Fruit fly (Drosophila melanogaster): ENCODE measurements around the gene Klp3A.

Klp3A gene

DNA sequence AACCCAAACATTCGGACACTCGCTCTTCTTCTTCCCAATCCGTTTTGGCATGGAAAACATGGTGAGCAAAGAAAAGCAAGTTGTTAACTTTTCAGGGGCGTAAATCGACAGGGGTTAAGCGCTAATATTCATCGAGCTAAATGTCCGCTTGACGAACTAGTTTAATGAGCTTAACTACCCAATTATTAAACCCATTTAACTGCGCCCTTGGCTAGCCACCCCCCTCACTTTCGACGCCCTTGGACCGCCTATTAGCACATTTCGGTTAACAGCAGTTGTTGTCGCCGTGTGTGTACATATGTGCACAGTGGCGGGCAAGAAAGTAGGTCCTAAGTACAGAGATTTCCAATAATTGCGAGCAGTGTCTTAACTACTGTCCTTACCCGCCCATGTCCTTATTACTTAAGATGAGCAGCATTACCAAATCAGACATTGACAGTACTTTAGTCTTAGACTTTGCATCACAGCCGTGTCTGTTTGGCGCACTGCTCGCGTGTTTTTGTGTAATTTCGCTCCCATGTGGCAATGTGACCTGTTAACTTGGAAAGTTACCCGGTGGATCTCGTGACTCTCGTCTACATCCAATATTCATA, 14.3 kb downstream of the Klp3A start (continued):
- TF ChIP-seq CG11294 (GFP tag; IDR thresholded peaks at IDR 0.05) (peak; percentile 92), CG6854 (GFP tag; optimal IDR thresholded peaks at IDR 0.05) (peak; percentile 78), OdsH (GFP tag; optimal IDR thresholded peaks at IDR 0.05) (peak; percentile 96), salr (GFP tag; optimal IDR thresholded peaks at IDR 0.05) (peak; percentile 64 to 82), Eip75B (GFP tag; optimal IDR thresholded peaks at IDR 0.05) (peak; percentile 91), CG8119 (GFP tag; IDR thresholded peaks at IDR 0.05) (peak; percentile 93), ss (GFP tag; optimal IDR thresholded peaks at IDR 0.05) (peak; percentile 43 to 54), CG3032 (tag; optimal IDR thresholded peaks at IDR 0.05) (peak; percentile 81), acj6 (GFP tag; optimal IDR thresholded peaks at IDR 0.05) (peak; percentile 94), spab (GFP tag; optimal IDR thresholded peaks at IDR 0.05) (peak; percentile 65), achi (GFP tag; optimal IDR thresholded peaks at IDR 0.05) (peak; percentile 92), Blimp-1 (GFP tag; optimal IDR thresholded peaks at IDR 0.05) (peak; percentile 79), CG3919 (GFP tag; optimal IDR thresholded peaks at IDR 0.05) (peak; percentile 95), CG1621 (tag; optimal IDR thresholded peaks at IDR 0.05) (peak; percentile 81), fd85E (GFP tag; optimal IDR thresholded peaks at IDR 0.05) (peak; percentile 56), CG4318 (GFP tag; optimal IDR thresholded peaks at IDR 0.05) (peak; percentile 93), Sox15 (GFP tag; optimal IDR thresholded peaks at IDR 0.05) (peak; percentile 96), topi (GFP tag; optimal IDR thresholded peaks at IDR 0.05) (peak; percentile 94), Hr39 (GFP tag; optimal IDR thresholded peaks at IDR 0.05) (peak; percentile 97), fkh (GFP tag; optimal IDR thresholded peaks at IDR 0.05) (peak; percentile 88), svp (GFP tag) (peak; percentile 97), vri (GFP tag; optimal IDR thresholded peaks at IDR 0.05) (peak; percentile 93), Eip93F (GFP tag; optimal IDR thresholded peaks at IDR 0.05) (peak; percentile 92), Sox102F (GFP tag; optimal IDR thresholded peaks at IDR 0.05) (peak; percentile 91), CG6163 (GFP tag; IDR thresholded peaks at IDR 0.05) (peak; percentile 96), lz (GFP tag; optimal IDR thresholded peaks at IDR 0.05) (peak; percentile 96), net (GFP tag; optimal IDR thresholded peaks at IDR 0.05) (peak; percentile 94), Hr38 (GFP tag; optimal IDR thresholded peaks at IDR 0.05) (peak; percentile 77)

dm6 chrX:2588415-2589411, 15.1 kb downstream of the Klp3A start, which contains the start of gene egh:
Gene egh (plus strand): TSS chrX:2588503.
- TF ChIP-seq CG7368 (GFP tag; optimal IDR thresholded peaks at IDR 0.05) (peak; percentile 67), CG8319 (GFP tag; optimal IDR thresholded peaks at IDR 0.05) (peak; percentile 41), OdsH (GFP tag; optimal IDR thresholded peaks at IDR 0.05) (peak; percentile 70), CG15336 (GFP tag; IDR thresholded peaks at IDR 0.05) (peak; percentile 86), Met (GFP tag; optimal IDR thresholded peaks at IDR 0.05) (peak; percentile 82), dac (GFP tag; optimal IDR thresholded peaks at IDR 0.05) (peak; percentile 36), CG11902 (GFP tag; optimal IDR thresholded peaks at IDR 0.05) (peak; percentile 60), achi (GFP tag; optimal IDR thresholded peaks at IDR 0.05) (peak; percentile 70), svp (GFP tag) (peak; percentile 90), CG6163 (GFP tag; IDR thresholded peaks at IDR 0.05) (peak; percentile 87), Lpt (GFP tag; optimal IDR thresholded peaks at IDR 0.05) (peak; percentile 71), CG34406 (GFP tag; optimal IDR thresholded peaks at IDR 0.05) (peak; percentile 65), CG6808 (GFP tag; optimal IDR thresholded peaks at IDR 0.05) (peak; percentile 60), acj6 (GFP tag; optimal IDR thresholded peaks at IDR 0.05) (peak; percentile 67), Hr39 (GFP tag; optimal IDR thresholded peaks at IDR 0.05) (peak; percentile 74), Eip78C (GFP tag) (peak; percentile 91), cyc (GFP tag; optimal IDR thresholded peaks at IDR 0.05) (peak; percentile 78), dsx (GFP tag; optimal IDR thresholded peaks at IDR 0.05; ENCODE audit: poor library complexity, severe bottlenecking) (no peak), CG4318 (GFP tag; optimal IDR thresholded peaks at IDR 0.05) (peak; percentile 50), spab (GFP tag; optimal IDR thresholded peaks at IDR 0.05) (peak; percentile 50), Eip75B (GFP tag; optimal IDR thresholded peaks at IDR 0.05) (peak; percentile 74), eg (GFP tag; IDR thresholded peaks at IDR 0.05) (peak; percentile 92), CG10631 (GFP tag; optimal IDR thresholded peaks at IDR 0.05) (peak; percentile 67), Sox102F (GFP tag; optimal IDR thresholded peaks at IDR 0.05) (peak; percentile 76), vri (GFP tag; optimal IDR thresholded peaks at IDR 0.05) (peak; percentile 72), CG11294 (GFP tag; IDR thresholded peaks at IDR 0.05) (peak; percentile 51; the same call in 1 of the 2 replicates), Sox14 (GFP tag; optimal IDR thresholded peaks at IDR 0.05) (peak; percentile 75), CG6792 (GFP tag; optimal IDR thresholded peaks at IDR 0.05) (peak; percentile 76), fkh (GFP tag; optimal IDR thresholded peaks at IDR 0.05) (no peak), Sox15 (GFP tag; optimal IDR thresholded peaks at IDR 0.05) (peak; percentile 23), topi (GFP tag; optimal IDR thresholded peaks at IDR 0.05) (peak; percentile 85), lz (GFP tag; optimal IDR thresholded peaks at IDR 0.05) (peak; percentile 58), CG8119 (GFP tag; IDR thresholded peaks at IDR 0.05) (peak; percentile 85), CG3032 (tag; optimal IDR thresholded peaks at IDR 0.05) (no peak)

Data from whole organism, prepupa.